Worm (Caenorhabditis elegans) whole organism, L1 larva: ENCODE measurements around the gene ZK470.1.
A peak's percentile ranks its signal among the peaks of the same experiment; 100 is the strongest.

Experiments
- C16A3.4 ChIP-seq: fragments of 150-350 bp; optimal IDR thresholded peaks from 2 replicates; lab custom pipeline; 2014; ENCODE audit warnings: missing biosample characterization, missing genetic modification characterization
- C34B4.2 ChIP-seq: sonication (generic microtip); optimal IDR thresholded peaks from 2 replicates; lab custom pipeline; 2017; ENCODE audit warnings: mild to moderate bottlenecking, missing genetic modification characterization, missing compliant biosample characterization
- F16B12.6 ChIP-seq: fragments of 150-350 bp; optimal IDR thresholded peaks from 2 replicates; lab custom pipeline; 2014; ENCODE audit warnings: missing biosample characterization, missing genetic modification characterization
- Y116A8C.19 ChIP-seq: sonication (generic microtip); optimal IDR thresholded peaks from 2 replicates; lab custom pipeline; 2016; ENCODE audit warnings: missing compliant biosample characterization, missing genetic modification characterization, borderline replicate concordance
- aha-1 ChIP-seq: fragments of 150-350 bp; optimal IDR thresholded peaks from 2 replicates; lab custom pipeline; 2014; ENCODE audit warnings: missing biosample characterization, missing genetic modification characterization
- blmp-1 ChIP-seq: fragments of 150-350 bp; optimal IDR thresholded peaks from 2 replicates; lab custom pipeline; 2014; ENCODE audit warnings: missing biosample characterization, missing genetic modification characterization
- ceh-63 ChIP-seq: fragments of 200-800 bp; sonication (Bioruptor generic); optimal IDR thresholded peaks from 2 replicates; lab custom pipeline; 2018; ENCODE audit warnings: mild to moderate bottlenecking, missing genetic modification characterization, missing compliant biosample characterization
- ceh-8 ChIP-seq: fragments of 200-800 bp; sonication (Bioruptor generic); optimal IDR thresholded peaks from 2 replicates; lab custom pipeline; 2018; ENCODE audit warnings: mild to moderate bottlenecking, missing genetic modification characterization, moderate library complexity, missing compliant biosample characterization
- ceh-82 ChIP-seq, 3 experiments: fragments of 150-350 bp in 1 of 3; sonication (generic microtip) in 2 of 3; optimal IDR thresholded peaks; 2 replicates each; lab custom pipeline; 2014 to 2017; ENCODE audit warnings: missing biosample characterization in 3 of 3, missing genetic modification characterization in 3 of 3
- ceh-90 ChIP-seq: sonication (generic microtip); optimal IDR thresholded peaks from 2 replicates; lab custom pipeline; 2016; ENCODE audit warnings: missing genetic modification characterization, missing compliant biosample characterization
- ces-1 ChIP-seq: fragments of 150-350 bp; optimal IDR thresholded peaks from 2 replicates; lab custom pipeline; 2014; ENCODE audit warnings: missing biosample characterization, missing genetic modification reagents, missing genetic modification characterization
- dpl-1 ChIP-seq, 3 experiments: fragments of 150-350 bp in 2 of 3; sonication (generic microtip) in 1 of 3; optimal IDR thresholded peaks; 2 replicates each; lab custom pipeline; 2014 to 2017; ENCODE audit warnings: missing biosample characterization in 3 of 3, missing genetic modification characterization in 3 of 3, missing genetic modification reagents in 3 of 3
- dsc-1 ChIP-seq: sonication (generic microtip); optimal IDR thresholded peaks from 2 replicates; lab custom pipeline; 2016; ENCODE audit warnings: mild to moderate bottlenecking, missing genetic modification characterization, missing compliant biosample characterization
- egl-13 ChIP-seq: sonication (generic microtip); optimal IDR thresholded peaks from 2 replicates; lab custom pipeline; 2016; ENCODE audit warnings: missing genotype, missing genetic modification reagents, missing genetic modification characterization, missing compliant biosample characterization
- egl-27 ChIP-seq, 2 experiments: fragments of 150-350 bp in 1 of 2; sonication (generic microtip); optimal IDR thresholded peaks; 3 replicates each; lab custom pipeline; 2017 to 2018; ENCODE audit warnings: missing biosample characterization in 2 of 2, missing genetic modification characterization in 2 of 2, missing genetic modification reagents in 2 of 2
- elt-3 ChIP-seq, 6 experiments: fragments of 150-350 bp in 1 of 6; sonication (generic microtip); optimal IDR thresholded peaks; 2 replicates each; lab custom pipeline; 2017 to 2018; ENCODE audit warnings: missing biosample characterization in 6 of 6, missing genetic modification characterization in 6 of 6, inconsistent platforms in 1 of 6
- fkh-4 ChIP-seq: sonication (generic microtip); optimal IDR thresholded peaks from 2 replicates; lab custom pipeline; 2016; ENCODE audit warnings: missing compliant biosample characterization, missing genetic modification characterization, borderline replicate concordance
- fkh-8 ChIP-seq: sonication (generic microtip); optimal IDR thresholded peaks from 2 replicates; lab custom pipeline; 2016; ENCODE audit warnings: mild to moderate bottlenecking, missing genetic modification characterization, missing compliant biosample characterization
- grh-1 ChIP-seq: fragments of 200-800 bp; sonication (Bioruptor generic); IDR thresholded peaks from 2 replicates; pipeline ENCODE4 v1.3.6; 2022; ENCODE audit warnings: missing genetic modification reagents, missing genetic modification characterization, missing compliant biosample characterization
- hlh-17 ChIP-seq: fragments of 200-800 bp; sonication (Bioruptor generic); optimal IDR thresholded peaks from 2 replicates; lab custom pipeline; 2018; ENCODE audit warnings: missing genetic modification characterization, mild to moderate bottlenecking, missing compliant biosample characterization, moderate library complexity, borderline replicate concordance
- hpl-2 ChIP-seq: fragments of 150-350 bp; optimal IDR thresholded peaks from 2 replicates; lab custom pipeline; 2014; ENCODE audit warnings: missing biosample characterization, missing genetic modification reagents, missing genetic modification characterization
- irx-1 ChIP-seq: sonication (generic microtip); optimal IDR thresholded peaks from 2 replicates; lab custom pipeline; 2016; ENCODE audit warnings: missing genetic modification characterization, missing compliant biosample characterization
- isw-1 ChIP-seq: fragments of 200-800 bp; sonication (Bioruptor generic); IDR thresholded peaks from 2 replicates; pipeline ENCODE4 v1.3.6; 2022; ENCODE audit warnings: missing genetic modification characterization, missing compliant biosample characterization
- jun-1 ChIP-seq: fragments of 150-350 bp; optimal IDR thresholded peaks from 2 replicates; lab custom pipeline; 2014; ENCODE audit warnings: missing biosample characterization, missing genetic modification reagents, missing genetic modification characterization
- lin-13 ChIP-seq: fragments of 150-350 bp; optimal IDR thresholded peaks from 2 replicates; lab custom pipeline; 2014; ENCODE audit warnings: missing biosample characterization, missing genetic modification reagents, missing genetic modification characterization
- lin-14 ChIP-seq: fragments of 200-800 bp; sonication (Bioruptor generic); optimal IDR thresholded peaks from 2 replicates; lab custom pipeline; 2018; ENCODE audit warnings: mild to moderate bottlenecking, missing genetic modification characterization, moderate library complexity, missing compliant biosample characterization
- lin-15B ChIP-seq: fragments of 150-350 bp; sonication (generic microtip); optimal IDR thresholded peaks from 3 replicates; lab custom pipeline; 2014; ENCODE audit warnings: missing biosample characterization, missing genetic modification characterization
- lin-35 ChIP-seq, 2 experiments: fragments of 150-350 bp; optimal IDR thresholded peaks; 2 replicates each; lab custom pipeline; 2014; ENCODE audit warnings: missing biosample characterization in 2 of 2, missing genetic modification characterization in 2 of 2, missing genetic modification reagents in 2 of 2
- lin-39 ChIP-seq: fragments of 150-350 bp; optimal IDR thresholded peaks from 2 replicates; lab custom pipeline; 2014; ENCODE audit warnings: missing biosample characterization, missing genetic modification reagents, missing genetic modification characterization
- mdl-1 ChIP-seq, 2 experiments: fragments of 150-350 bp; optimal IDR thresholded peaks; 2 replicates each; lab custom pipeline; 2014 to 2017; ENCODE audit warnings: missing biosample characterization in 2 of 2, missing genetic modification characterization in 2 of 2, inconsistent platforms in 1 of 2
- mef-2 ChIP-seq: fragments of 150-350 bp; optimal IDR thresholded peaks from 2 replicates; lab custom pipeline; 2014; ENCODE audit warnings: missing biosample characterization, missing genetic modification characterization
- mep-1 ChIP-seq: fragments of 150-350 bp; optimal IDR thresholded peaks from 2 replicates; lab custom pipeline; 2014; ENCODE audit warnings: missing biosample characterization, missing genetic modification characterization
- nhr-11 ChIP-seq: fragments of 150-350 bp; optimal IDR thresholded peaks from 2 replicates; lab custom pipeline; 2014; ENCODE audit warnings: missing biosample characterization, missing genetic modification characterization
- nhr-19 ChIP-seq: fragments of 200-800 bp; sonication (Bioruptor generic); conservative IDR thresholded peaks from 2 replicates; pipeline ENCODE4 v1.3.6; 2022; ENCODE audit warnings: missing genetic modification characterization, missing compliant biosample characterization
- nhr-237 ChIP-seq: fragments of 150-350 bp; optimal IDR thresholded peaks from 2 replicates; lab custom pipeline; 2014; ENCODE audit warnings: missing biosample characterization, missing genetic modification characterization
- nhr-47 ChIP-seq: sonication (generic microtip); optimal IDR thresholded peaks from 2 replicates; lab custom pipeline; 2016; ENCODE audit warnings: mild to moderate bottlenecking, missing genetic modification characterization, moderate library complexity, missing compliant biosample characterization
- nhr-84 ChIP-seq: sonication (generic microtip); optimal IDR thresholded peaks from 2 replicates; lab custom pipeline; 2017; ENCODE audit warnings: missing biosample characterization, missing genetic modification characterization
- nhr-85 ChIP-seq: sonication (generic microtip); peaks from one replicate; lab custom pipeline; 2016; ENCODE audit warnings: missing genetic modification characterization, inconsistent platforms, missing compliant biosample characterization
- nhr-90 ChIP-seq: sonication (generic microtip); optimal IDR thresholded peaks from 2 replicates; lab custom pipeline; 2016; ENCODE audit warnings: mild to moderate bottlenecking, missing genetic modification characterization, missing compliant biosample characterization; ENCODE audit not compliant: poor library complexity
- rnt-1 ChIP-seq: sonication (generic microtip); optimal IDR thresholded peaks from 2 replicates; lab custom pipeline; 2016; ENCODE audit warnings: mild to moderate bottlenecking, missing genetic modification characterization, moderate library complexity, missing compliant biosample characterization
- skn-1 ChIP-seq: fragments of 150-350 bp; optimal IDR thresholded peaks from 2 replicates; lab custom pipeline; 2014; ENCODE audit warnings: missing biosample characterization, missing genetic modification characterization
- snpc-4 ChIP-seq: fragments of 150-350 bp; optimal IDR thresholded peaks from 2 replicates; lab custom pipeline; 2014; ENCODE audit warnings: missing biosample characterization, missing genetic modification characterization
- snu-23 ChIP-seq: sonication (generic microtip); optimal IDR thresholded peaks from 2 replicates; lab custom pipeline; 2016; ENCODE audit warnings: missing genetic modification characterization, missing compliant biosample characterization
- sox-4 ChIP-seq: sonication (generic microtip); optimal IDR thresholded peaks from 2 replicates; lab custom pipeline; 2016; ENCODE audit warnings: missing genetic modification characterization, missing compliant biosample characterization
- sptf-1 ChIP-seq: fragments of 150-350 bp; optimal IDR thresholded peaks from 2 replicates; lab custom pipeline; 2014; ENCODE audit warnings: missing biosample characterization, missing genetic modification characterization
- swsn-7 ChIP-seq: sonication (generic microtip); optimal IDR thresholded peaks from 2 replicates; lab custom pipeline; 2016; ENCODE audit warnings: missing genetic modification characterization, missing compliant biosample characterization
- tbx-2 ChIP-seq: sonication (generic microtip); optimal IDR thresholded peaks from 2 replicates; lab custom pipeline; 2016; ENCODE audit warnings: missing genetic modification characterization, missing compliant biosample characterization
- tlp-1 ChIP-seq: fragments of 150-350 bp; optimal IDR thresholded peaks from 2 replicates; lab custom pipeline; 2014; ENCODE audit warnings: missing biosample characterization, missing genetic modification characterization
- unc-130 ChIP-seq: fragments of 150-350 bp; optimal IDR thresholded peaks from 2 replicates; lab custom pipeline; 2017; ENCODE audit warnings: missing biosample characterization, missing genetic modification characterization, inconsistent platforms
- unc-30 ChIP-seq: sonication (generic microtip); optimal IDR thresholded peaks from 2 replicates; lab custom pipeline; 2017; ENCODE audit warnings: missing biosample characterization, missing genetic modification characterization
- ztf-11 ChIP-seq, 2 experiments: sonication (generic microtip); optimal IDR thresholded peaks; 2 replicates each; lab custom pipeline; 2016 to 2017; ENCODE audit warnings: missing genetic modification characterization in 2 of 2, missing biosample characterization in 1 of 2, missing compliant biosample characterization in 1 of 2

Gene ZK470.1

ce11 chrX:4145051-4145826 lies 18.3 kb upstream of the ZK470.1 start (continued):
- TF ChIP-seq isw-1 (GFP tag; lab: Robert Waterston, UW) (peak; percentile 44; the same call in 1 of the 2 replicates), tbx-2 (tag; lab: Kevin White, UChicago) (peak; percentile 79), dpl-1 (GFP tag; optimal IDR thresholded peaks at IDR 0.05; lab: Kevin White, UChicago) (peak; percentile 1 to 19 (median 7)), nhr-85 (tag; lab: Kevin White, UChicago) (peak; percentile 86), fkh-8 (peak; percentile 87), ceh-8 (peak; percentile 5), F16B12.6 (tag; lab: Kevin White, UChicago) (peak; percentile 10), egl-27 (tag; optimal IDR thresholded peaks at IDR 0.05; lab: Kevin White, UChicago) (no peak), lin-13 (peak; percentile 56), unc-130 (tag; lab: Kevin White, UChicago) (peak; percentile 78), ceh-82 (tag; optimal IDR thresholded peaks at IDR 0.05; lab: Kevin White, UChicago) (peak; percentile 40 to 58 (median 58)), snu-23 (GFP tag; lab: Kevin White, UChicago) (peak; percentile 85), mef-2 (tag; lab: Kevin White, UChicago) (peak; percentile 28), grh-1 (GFP tag; lab: Robert Waterston, UW) (0 out of 2 replicates have a peak, but pooled peaks have one; percentile 39), nhr-84 (tag; lab: Kevin White, UChicago) (peak; percentile 9), jun-1 (tag; lab: Kevin White, UChicago) (peak; percentile 41), lin-35 (GFP tag; optimal IDR thresholded peaks at IDR 0.05; lab: Kevin White, UChicago) (peak; percentile 43 to 60), nhr-47 (tag; lab: Kevin White, UChicago) (peak; percentile 64), rnt-1 (tag; lab: Kevin White, UChicago) (peak; percentile 80), nhr-90 (tag; lab: Kevin White, UChicago) (peak; percentile 79), hpl-2 (GFP tag; lab: Kevin White, UChicago) (no peak), tlp-1 (tag; lab: Kevin White, UChicago) (no peak), lin-14 (GFP tag; lab: Kevin White, UChicago) (peak; percentile 92), mdl-1 (tag; optimal IDR thresholded peaks at IDR 0.05; lab: Kevin White, UChicago) (peak; percentile 48 to 99), swsn-7 (peak; percentile 64), mep-1 (tag; lab: Kevin White, UChicago) (peak; percentile 66), sptf-1 (tag; lab: Kevin White, UChicago) (no peak), aha-1 (tag; lab: Kevin White, UChicago) (no peak), C34B4.2 (tag; lab: Kevin White, UChicago) (no peak), fkh-4 (tag; lab: Kevin White, UChicago) (no peak), ces-1 (GFP tag; lab: Kevin White, UChicago) (no peak), ceh-63 (GFP tag; lab: Kevin White, UChicago) (no peak), lin-15B (tag; lab: Kevin White, UChicago) (no peak), hlh-17 (GFP tag; lab: Kevin White, UChicago) (no peak), skn-1 (peak; percentile 96), elt-3 (tag; optimal IDR thresholded peaks at IDR 0.05; lab: Kevin White, UChicago) (peak in 2 of 6 experiments; percentile 39 to 83), sox-4 (tag; lab: Kevin White, UChicago) (peak; percentile 57), nhr-237 (tag; lab: Kevin White, UChicago) (no peak), nhr-19 (GFP tag; lab: Robert Waterston, UW) (peak; percentile 73), Y116A8C.19 (tag; lab: Kevin White, UChicago) (no peak), irx-1 (tag; lab: Kevin White, UChicago) (peak; percentile 71), C16A3.4 (tag; lab: Kevin White, UChicago) (peak; percentile 76), dsc-1 (peak; percentile 44), ztf-11 (tag; optimal IDR thresholded peaks at IDR 0.05; lab: Kevin White, UChicago) (peak in 1 of 2 experiments; percentile 16), nhr-11 (tag; lab: Kevin White, UChicago) (no peak), unc-30 (tag; lab: Kevin White, UChicago) (no peak), egl-13 (tag; lab: Kevin White, UChicago) (peak; percentile 52), blmp-1 (peak; percentile 77), ceh-90 (no peak), snpc-4 (tag; lab: Kevin White, UChicago) (peak; percentile 7), lin-39 (tag; lab: Kevin White, UChicago) (peak; percentile 29)
